Worm (Caenorhabditis elegans): Measurements from ENCODE around the gene pudl-2.

ce11 chrIV:2854161-2854560 is 19.5 kb downstream of the pudl-2 start:
- TF ChIP-seq lin-15B (tag; optimal IDR thresholded peaks at IDR 0.05) (no peak), skn-1 (tag; optimal IDR thresholded peaks at IDR 0.05) (no peak), hlh-30 (tag; optimal IDR thresholded peaks at IDR 0.05; ENCODE audit: insufficient read depth) (no peak), unc-62 (GFP tag; optimal IDR thresholded peaks at IDR 0.05 in 1 of 2) (no peak), unc-62 (tag; optimal IDR thresholded peaks at IDR 0.05) (no peak), lin-13 (GFP tag; optimal IDR thresholded peaks at IDR 0.05) (no peak), zfp-2 (tag; optimal IDR thresholded peaks at IDR 0.05) (no peak), F44E2.7 (GFP tag; IDR thresholded peaks at IDR 0.05) (no peak), mxl-2 (GFP tag; conservative IDR thresholded peaks at IDR 0.05) (no peak), unc-130 (GFP tag; optimal IDR thresholded peaks at IDR 0.05) (no peak)

Measured in whole organism, L4 larva.